Fruit fly (Drosophila melanogaster) whole organism, prepupa: ENCODE data around the gene Taf10b.

Experiments used
- Blimp-1 ChIP-seq: fragments of 200-800 bp; sonication (Bioruptor generic); optimal IDR thresholded peaks from 3 replicates; lab custom pipeline; 2017; ENCODE audit warnings: missing biosample characterization, missing genetic modification characterization, mild to moderate bottlenecking, moderate library complexity, missing genetic modification reagents
- CG10669 ChIP-seq: fragments of 200-800 bp; sonication (Bioruptor generic); optimal IDR thresholded peaks from 3 replicates; lab custom pipeline; 2018; ENCODE audit warnings: missing biosample characterization, mild to moderate bottlenecking, missing genetic modification characterization, moderate library complexity
- CG16779 ChIP-seq: fragments of 200-800 bp; sonication (Bioruptor generic); optimal IDR thresholded peaks from 3 replicates; lab custom pipeline; 2017; ENCODE audit warnings: missing biosample characterization, mild to moderate bottlenecking, missing genetic modification characterization
- CG3032 ChIP-seq: fragments of 200-800 bp; optimal IDR thresholded peaks from 2 replicates; lab custom pipeline; 2019; ENCODE audit warnings: missing biosample characterization, mild to moderate bottlenecking, missing genetic modification characterization, moderate library complexity
- CG32006 ChIP-seq: fragments of 200-800 bp; sonication (Bioruptor generic); optimal IDR thresholded peaks from 3 replicates; lab custom pipeline; 2017; ENCODE audit warnings: missing biosample characterization, mild to moderate bottlenecking, missing genetic modification characterization
- CG34406 ChIP-seq: fragments of 200-800 bp; sonication (Bioruptor generic); optimal IDR thresholded peaks from 3 replicates; lab custom pipeline; 2016; ENCODE audit warnings: missing biosample characterization, missing genetic modification characterization
- CG4318 ChIP-seq: fragments of 200-800 bp; sonication (Bioruptor generic); optimal IDR thresholded peaks from 3 replicates; lab custom pipeline; 2017; ENCODE audit warnings: missing biosample characterization, mild to moderate bottlenecking, missing genetic modification characterization
- Gug ChIP-seq: fragments of 200-800 bp; sonication (Bioruptor generic); IDR thresholded peaks from 2 replicates; pipeline ENCODE4 v1.3.6; 2022; ENCODE audit warnings: missing biosample characterization, missing genetic modification characterization
- fd85E ChIP-seq: fragments of 200-800 bp; sonication (Bioruptor generic); optimal IDR thresholded peaks from 3 replicates; lab custom pipeline; 2016; ENCODE audit warnings: missing biosample characterization, missing genetic modification characterization
- pdm3 ChIP-seq: fragments of 200-800 bp; sonication (Bioruptor generic); optimal IDR thresholded peaks from 3 replicates; lab custom pipeline; 2016; ENCODE audit warnings: missing biosample characterization, missing genetic modification characterization
- svp ChIP-seq: fragments of 200-800 bp; sonication (Bioruptor generic); peaks from one replicate; lab custom pipeline; 2016; ENCODE audit warnings: missing biosample characterization, missing genetic modification characterization

- TF ChIP-seq CG16779 (tag; lab: Kevin White, UChicago) = no peak
- no peak for TF ChIP-seq Gug (GFP tag; lab: Robert Waterston, UW)
- peak; percentile 32 for TF ChIP-seq CG32006 (GFP tag; lab: Kevin White, UChicago)
- peak; percentile 17 for TF ChIP-seq pdm3 (GFP tag; lab: Kevin White, UChicago)
- no peak for TF ChIP-seq CG34406 (GFP tag; lab: Kevin White, UChicago)
- TF ChIP-seq CG10669 = peak; percentile 30
- no peak for TF ChIP-seq fd85E (GFP tag; lab: Kevin White, UChicago)
- TF ChIP-seq svp (GFP tag; lab: Kevin White, UChicago) = no peak
- no peak for TF ChIP-seq Blimp-1 (GFP tag; lab: Kevin White, UChicago)
- no peak for TF ChIP-seq CG3032 (tag; lab: Kevin White, UChicago)
- TF ChIP-seq CG4318 (GFP tag; lab: Kevin White, UChicago) = no peak
Observed at dm6 chr2L:2734946-2735345, 32.7 kb downstream of the Taf10b start.
